Worm (Caenorhabditis elegans) whole organism, L4 larva: ENCODE results near the gene prx-3.

Experiments used
- F49E8.2 ChIP-seq: sonication (generic microtip); optimal IDR thresholded peaks from 2 replicates; lab custom pipeline; 2016; ENCODE audit warnings: missing compliant biosample characterization, mild to moderate bottlenecking, missing genetic modification characterization, borderline replicate concordance
- R02D3.7 ChIP-seq: fragments of 150-350 bp; sonication (generic microtip); optimal IDR thresholded peaks from 3 replicates; lab custom pipeline; 2014; ENCODE audit warnings: missing biosample characterization, missing genetic modification characterization
- T20F7.1 ChIP-seq: fragments of 200-800 bp; sonication (Bioruptor generic); optimal IDR thresholded peaks from 2 replicates; lab custom pipeline; 2018; ENCODE audit warnings: mild to moderate bottlenecking, missing genetic modification characterization, missing compliant biosample characterization
- Y5F2A.4 ChIP-seq: fragments of 200-800 bp; sonication (Bioruptor generic); optimal IDR thresholded peaks from 2 replicates; lab custom pipeline; 2018; ENCODE audit warnings: mild to moderate bottlenecking, missing genetic modification characterization, missing compliant biosample characterization
- ZK337.2 ChIP-seq: fragments of 200-800 bp; sonication (Bioruptor generic); IDR thresholded peaks from 2 replicates; pipeline ENCODE4 v1.3.6; 2022; ENCODE audit warnings: missing genetic modification reagents, missing genetic modification characterization, missing compliant biosample characterization
- aha-1 ChIP-seq: fragments of 150-350 bp; peaks from one replicate; lab custom pipeline; 2014; ENCODE audit warnings: missing biosample characterization, missing genetic modification characterization
- ama-1 ChIP-seq: fragments of 150-350 bp; optimal IDR thresholded peaks from 2 replicates; lab custom pipeline; 2014; ENCODE audit warnings: inconsistent platforms, mixed read lengths
- arid-1 ChIP-seq: fragments of 200-800 bp; sonication (Bioruptor generic); conservative IDR thresholded peaks from 2 replicates; pipeline ENCODE4 v1.3.6; 2022; ENCODE audit warnings: missing genetic modification reagents, missing genetic modification characterization, missing compliant biosample characterization
- ceh-28 ChIP-seq: fragments of 150-350 bp; optimal IDR thresholded peaks from 2 replicates; lab custom pipeline; 2014; ENCODE audit warnings: missing biosample characterization, missing genetic modification reagents, missing genetic modification characterization
- ceh-32 ChIP-seq: sonication (generic microtip); optimal IDR thresholded peaks from 2 replicates; lab custom pipeline; 2016; ENCODE audit warnings: mild to moderate bottlenecking, missing genetic modification characterization, missing compliant biosample characterization; ENCODE audit not compliant: poor library complexity
- ceh-82 ChIP-seq: sonication (generic microtip); optimal IDR thresholded peaks from 2 replicates; lab custom pipeline; 2017; ENCODE audit warnings: missing biosample characterization, missing genetic modification characterization
- cey-2 ChIP-seq: sonication (generic microtip); optimal IDR thresholded peaks from 3 replicates; lab custom pipeline; 2017; ENCODE audit warnings: missing genetic modification characterization, mild to moderate bottlenecking, missing compliant biosample characterization, antibody characterized with exemption, borderline replicate concordance; ENCODE audit not compliant: insufficient read depth
- daf-12 ChIP-seq: fragments of 150-350 bp; optimal IDR thresholded peaks from 2 replicates; lab custom pipeline; 2014; ENCODE audit warnings: missing biosample characterization, missing genetic modification reagents, missing genetic modification characterization
- daf-8 ChIP-seq: fragments of 200-800 bp; sonication (Bioruptor generic); IDR thresholded peaks from 2 replicates; pipeline ENCODE4 v1.3.6; 2022; ENCODE audit warnings: missing genetic modification characterization, missing compliant biosample characterization
- dmd-9 ChIP-seq: fragments of 200-800 bp; sonication (Bioruptor generic); IDR thresholded peaks from 2 replicates; pipeline ENCODE4 v1.3.6; 2022; ENCODE audit warnings: missing genetic modification reagents, missing genetic modification characterization, missing compliant biosample characterization
- dve-1 ChIP-seq: sonication (generic microtip); optimal IDR thresholded peaks from 2 replicates; lab custom pipeline; 2017; ENCODE audit warnings: antibody characterized with exemption, mild to moderate bottlenecking, missing genetic modification characterization, missing compliant biosample characterization; ENCODE audit not compliant: insufficient read depth
- egl-27 ChIP-seq: sonication (generic microtip); optimal IDR thresholded peaks from 3 replicates; lab custom pipeline; 2017; ENCODE audit warnings: missing biosample characterization, missing genetic modification reagents, missing genetic modification characterization
- fkh-10 ChIP-seq: fragments of 150-350 bp; optimal IDR thresholded peaks from 2 replicates; lab custom pipeline; 2014; ENCODE audit warnings: missing biosample characterization, missing genetic modification reagents, missing genetic modification characterization
- hlh-30 ChIP-seq: sonication (generic microtip); optimal IDR thresholded peaks from 2 replicates; lab custom pipeline; 2017; ENCODE audit warnings: antibody characterized with exemption, mild to moderate bottlenecking, missing genetic modification characterization, missing compliant biosample characterization; ENCODE audit not compliant: insufficient read depth
- hmg-1.1 ChIP-seq: fragments of 200-800 bp; sonication (Bioruptor generic); IDR thresholded peaks from 2 replicates; pipeline ENCODE4 v1.3.6; 2022; ENCODE audit warnings: missing genetic modification reagents, missing genetic modification characterization, missing compliant biosample characterization
- lin-1 ChIP-seq: fragments of 200-800 bp; sonication (Bioruptor generic); IDR thresholded peaks from 2 replicates; pipeline ENCODE4 v1.3.6; 2022; ENCODE audit warnings: missing genetic modification reagents, missing genetic modification characterization, missing compliant biosample characterization
- lin-15B ChIP-seq: fragments of 150-350 bp; sonication (generic microtip); optimal IDR thresholded peaks from 3 replicates; lab custom pipeline; 2014; ENCODE audit warnings: missing biosample characterization, missing genetic modification characterization
- lin-38 ChIP-seq: fragments of 200-800 bp; sonication (Bioruptor generic); IDR thresholded peaks from 2 replicates; pipeline ENCODE4 v1.3.6; 2022; ENCODE audit warnings: missing genetic modification reagents, missing genetic modification characterization, missing compliant biosample characterization
- lin-39 ChIP-seq: fragments of 150-350 bp; optimal IDR thresholded peaks from 2 replicates; lab custom pipeline; 2014; ENCODE audit warnings: missing biosample characterization, missing genetic modification reagents, missing genetic modification characterization
- lir-3 ChIP-seq: sonication (generic microtip); optimal IDR thresholded peaks from 2 replicates; lab custom pipeline; 2016; ENCODE audit warnings: mild to moderate bottlenecking, missing genetic modification characterization, missing compliant biosample characterization
- mep-1 ChIP-seq: fragments of 150-350 bp; sonication (generic microtip); optimal IDR thresholded peaks from 3 replicates; lab custom pipeline; 2014; ENCODE audit warnings: missing biosample characterization, missing genetic modification characterization
- mes-2 ChIP-seq: sonication (generic microtip); optimal IDR thresholded peaks from 2 replicates; lab custom pipeline; 2016; ENCODE audit warnings: missing genotype, mild to moderate bottlenecking, missing genetic modification characterization, missing compliant biosample characterization; ENCODE audit not compliant: poor library complexity, severe bottlenecking
- mxl-2 ChIP-seq: fragments of 200-800 bp; sonication (Bioruptor generic); conservative IDR thresholded peaks from 2 replicates; pipeline ENCODE4 v1.3.6; 2022; ENCODE audit warnings: missing genetic modification reagents, missing genetic modification characterization, missing compliant biosample characterization
- nhr-10 ChIP-seq: fragments of 150-350 bp; optimal IDR thresholded peaks from 2 replicates; lab custom pipeline; 2014; ENCODE audit warnings: missing biosample characterization, missing genetic modification characterization
- nhr-25 ChIP-seq: sonication (generic microtip); optimal IDR thresholded peaks from 2 replicates; lab custom pipeline; 2017; ENCODE audit warnings: missing genetic modification characterization, mild to moderate bottlenecking, missing compliant biosample characterization, antibody characterized with exemption, moderate library complexity, borderline replicate concordance; ENCODE audit not compliant: insufficient read depth
- nhr-28 ChIP-seq: fragments of 150-350 bp; optimal IDR thresholded peaks from 2 replicates; lab custom pipeline; 2014; ENCODE audit warnings: missing biosample characterization, missing genetic modification characterization
- nhr-42 ChIP-seq: fragments of 200-800 bp; sonication (Bioruptor generic); IDR thresholded peaks from 2 replicates; pipeline ENCODE4 v1.3.6; 2022; ENCODE audit warnings: missing genetic modification characterization, missing compliant biosample characterization
- pqm-1 ChIP-seq: sonication (generic microtip); optimal IDR thresholded peaks from 2 replicates; lab custom pipeline; 2017; ENCODE audit warnings: missing biosample characterization, missing genetic modification characterization
- rbr-2 ChIP-seq: sonication (generic microtip); optimal IDR thresholded peaks from 2 replicates; lab custom pipeline; 2016; ENCODE audit warnings: missing genotype, missing genetic modification characterization, missing compliant biosample characterization
- skn-1 ChIP-seq: fragments of 150-350 bp; optimal IDR thresholded peaks from 2 replicates; lab custom pipeline; 2014; ENCODE audit warnings: missing biosample characterization, missing genetic modification characterization
- snpc-1.2 ChIP-seq: fragments of 200-800 bp; sonication (Bioruptor generic); IDR thresholded peaks from 2 replicates; pipeline ENCODE4 v1.3.6; 2022; ENCODE audit warnings: missing genetic modification reagents, missing genetic modification characterization, missing compliant biosample characterization
- spr-1 ChIP-seq: sonication (generic microtip); optimal IDR thresholded peaks from 2 replicates; lab custom pipeline; 2016; ENCODE audit warnings: mild to moderate bottlenecking, missing genetic modification characterization, missing compliant biosample characterization
- tra-1 ChIP-seq: fragments of 200-800 bp; sonication (Bioruptor generic); IDR thresholded peaks from 2 replicates; pipeline ENCODE4 v1.3.6; 2022; ENCODE audit warnings: missing genetic modification reagents, missing genetic modification characterization, missing compliant biosample characterization
- unc-62 ChIP-seq, 3 experiments: fragments of 150-350 bp in 1 of 3; sonication (generic microtip); optimal IDR thresholded peaks in 2 of 3; peaks in 1 of 3; 1 replicate in 1 of 3; 2 replicates in 2 of 3; lab custom pipeline; 2014 to 2017; ENCODE audit warnings: missing biosample characterization in 3 of 3, missing genetic modification characterization in 3 of 3, missing genetic modification reagents in 3 of 3, missing genotype in 1 of 3
- zfp-2 ChIP-seq: sonication (generic microtip); optimal IDR thresholded peaks from 2 replicates; lab custom pipeline; 2016; ENCODE audit warnings: mild to moderate bottlenecking, missing genetic modification characterization, missing compliant biosample characterization
- zfp-3 ChIP-seq: fragments of 200-800 bp; sonication (Bioruptor generic); conservative IDR thresholded peaks from 2 replicates; pipeline ENCODE4 v1.3.6; 2022; ENCODE audit warnings: missing genetic modification reagents, missing genetic modification characterization, missing compliant biosample characterization
- zip-11 ChIP-seq: fragments of 200-800 bp; sonication (Bioruptor generic); IDR thresholded peaks from 2 replicates; pipeline ENCODE4 v1.3.6; 2022; ENCODE audit warnings: missing genetic modification characterization, missing compliant biosample characterization
- ztf-11 ChIP-seq: fragments of 150-350 bp; optimal IDR thresholded peaks from 2 replicates; lab custom pipeline; 2014; ENCODE audit warnings: missing biosample characterization, missing genetic modification characterization
- ztf-7 ChIP-seq: fragments of 150-350 bp; optimal IDR thresholded peaks from 2 replicates; lab custom pipeline; 2014; ENCODE audit warnings: missing biosample characterization, missing genetic modification characterization

Gene prx-3

ce11 chrX:6150449-6150848, 37.7 kb upstream of the prx-3 start, which contains the start of gene tag-275:
Gene tag-275 (minus strand): TSS chrX:6150549.
- TF ChIP-seq ama-1 (lab: Kevin White, UChicago) (no peak), snpc-1.2 (GFP tag; lab: Robert Waterston, UW) (no peak), R02D3.7 (tag; lab: Kevin White, UChicago) (no peak), hlh-30 (no peak), lir-3 (no peak), nhr-28 (tag; lab: Kevin White, UChicago) (no peak), ztf-11 (no peak), ZK337.2 (no peak), nhr-10 (tag; lab: Kevin White, UChicago) (no peak), mxl-2 (no peak), mes-2 (tag; lab: Kevin White, UChicago) (no peak), skn-1 (tag; lab: Kevin White, UChicago) (no peak)

ce11 chrX:6145921-6146320, 33.2 kb upstream of the prx-3 start:
- TF ChIP-seq lin-38 (GFP tag; lab: Robert Waterston, UW) (no peak), dmd-9 (GFP tag; lab: Robert Waterston, UW) (no peak), unc-62 (GFP tag; optimal IDR thresholded peaks at IDR 0.05 in 1 of 2; lab: Kevin White, UChicago) (peak in 1 of 2 experiments; percentile 61), unc-62 (tag; optimal IDR thresholded peaks at IDR 0.05; lab: Kevin White, UChicago) (no peak), T20F7.1 (GFP tag; lab: Kevin White, UChicago) (no peak), ztf-7 (tag; lab: Kevin White, UChicago) (no peak), snpc-1.2 (GFP tag; lab: Robert Waterston, UW) (no peak)
- TF ChIP-seq, all 104 proteins: peak for 1

- peak in 1 of 2 experiments; percentile 43 for TF ChIP-seq unc-62 (GFP tag; optimal IDR thresholded peaks at IDR 0.05 in 1 of 2; lab: Kevin White, UChicago)
- TF ChIP-seq unc-62 (tag; optimal IDR thresholded peaks at IDR 0.05; lab: Kevin White, UChicago): no peak
- no peak for TF ChIP-seq zip-11
- TF ChIP-seq pqm-1 (tag; lab: Kevin White, UChicago): no peak
- peak; percentile 45 for TF ChIP-seq aha-1
These were observed 25.5 kb upstream of the prx-3 start, which contains the start of gene Y72A10A.1 for ce11 chrX:6138243-6138642. Gene Y72A10A.1 (minus strand): TSS chrX:6138343.

- peak; percentile 56 for TF ChIP-seq rbr-2 (tag; lab: Kevin White, UChicago)
- TF ChIP-seq hmg-1.1: peak; percentile 31; the same call in 1 of the 2 replicates
- no peak for TF ChIP-seq F49E8.2 (tag; lab: Kevin White, UChicago)
- TF ChIP-seq nhr-42 (GFP tag; lab: Robert Waterston, UW): no peak
- no peak for TF ChIP-seq ceh-28 (tag; lab: Kevin White, UChicago)
- no peak for TF ChIP-seq Y5F2A.4 (GFP tag; lab: Kevin White, UChicago)
- no peak for TF ChIP-seq spr-1 (tag; lab: Kevin White, UChicago)
- TF ChIP-seq fkh-10 (GFP tag; lab: Kevin White, UChicago): no peak
- no peak for TF ChIP-seq zfp-3 (GFP tag; lab: Robert Waterston, UW)
- TF ChIP-seq arid-1 (GFP tag; lab: Robert Waterston, UW): no peak
- TF ChIP-seq egl-27: no peak
- TF ChIP-seq tra-1 (GFP tag; lab: Robert Waterston, UW): no peak
- TF ChIP-seq ceh-82 (tag; lab: Kevin White, UChicago): no peak
- TF ChIP-seq snpc-1.2 (GFP tag; lab: Robert Waterston, UW): no peak
- TF ChIP-seq lin-1: no peak
- no peak for TF ChIP-seq daf-8 (GFP tag; lab: Robert Waterston, UW)
- no peak for TF ChIP-seq ZK337.2
- no peak for TF ChIP-seq R02D3.7 (tag; lab: Kevin White, UChicago)
- no peak for TF ChIP-seq dve-1 (tag; lab: Kevin White, UChicago)
- no peak for TF ChIP-seq zfp-2 (tag; lab: Kevin White, UChicago)
- TF ChIP-seq daf-12: no peak
- no peak for TF ChIP-seq nhr-25 (tag; lab: Kevin White, UChicago)
- TF ChIP-seq cey-2 (tag; lab: Kevin White, UChicago): no peak
- TF ChIP-seq ceh-32 (tag; lab: Kevin White, UChicago): no peak
- TF ChIP-seq unc-62 (GFP tag; optimal IDR thresholded peaks at IDR 0.05 in 1 of 2; lab: Kevin White, UChicago): peak in 1 of 2 experiments; percentile 49
- TF ChIP-seq unc-62 (tag; optimal IDR thresholded peaks at IDR 0.05; lab: Kevin White, UChicago): no peak
- no peak for TF ChIP-seq lin-39
- TF ChIP-seq mep-1 (tag; lab: Kevin White, UChicago): peak; percentile 16
- no peak for TF ChIP-seq mxl-2
- TF ChIP-seq lin-15B (tag; lab: Kevin White, UChicago): no peak
- no peak for TF ChIP-seq pqm-1 (tag; lab: Kevin White, UChicago)
These were observed 21.7 kb upstream of the prx-3 start for ce11 chrX:6134423-6134822.
